Fruit fly (Drosophila melanogaster) whole organism, embryonic: Measurements from ENCODE around the gene r-cup.

Experiments
- Ada2b ChIP-seq: fragments of 200-800 bp; sonication (Bioruptor generic); IDR thresholded peaks from 2 replicates; pipeline ENCODE4 v1.3.6; 2022; ENCODE audit warnings: missing biosample characterization, missing genetic modification characterization
- Asciz ChIP-seq: fragments of 200-800 bp; sonication (Bioruptor generic); optimal IDR thresholded peaks from 2 replicates; lab custom pipeline; 2017; ENCODE audit warnings: missing biosample characterization, mild to moderate bottlenecking, missing genetic modification characterization, missing genetic modification reagents
- CG11504 ChIP-seq: fragments of 200-800 bp; sonication (Bioruptor generic); optimal IDR thresholded peaks from 3 replicates; lab custom pipeline; 2019; ENCODE audit warnings: missing biosample characterization, mild to moderate bottlenecking, missing genetic modification characterization, moderate library complexity
- CG12219 ChIP-seq: fragments of 200-800 bp; sonication (Bioruptor generic); optimal IDR thresholded peaks from 3 replicates; lab custom pipeline; 2018; ENCODE audit warnings: missing biosample characterization, mild to moderate bottlenecking, missing genetic modification characterization
- CG13296 ChIP-seq: fragments of 200-800 bp; sonication (Bioruptor generic); optimal IDR thresholded peaks from 3 replicates; lab custom pipeline; 2018; ENCODE audit warnings: missing biosample characterization, mild to moderate bottlenecking, missing genetic modification characterization
- CG14014 ChIP-seq: fragments of 200-800 bp; sonication (Bioruptor generic); IDR thresholded peaks from 2 replicates; pipeline ENCODE4 v1.3.6; 2022; ENCODE audit warnings: missing biosample characterization, missing genetic modification characterization
- CG15514 ChIP-seq: fragments of 200-800 bp; sonication (Bioruptor generic); optimal IDR thresholded peaks from 3 replicates; lab custom pipeline; 2017; ENCODE audit warnings: missing biosample characterization, missing genetic modification characterization, mild to moderate bottlenecking, moderate library complexity, missing genetic modification reagents
- CG15696 ChIP-seq: fragments of 200-800 bp; sonication (Bioruptor generic); optimal IDR thresholded peaks from 2 replicates; lab custom pipeline; 2019; ENCODE audit warnings: missing biosample characterization, mild to moderate bottlenecking, missing genetic modification characterization, moderate library complexity
- CG2202 ChIP-seq: fragments of 200-800 bp; sonication (Bioruptor generic); optimal IDR thresholded peaks from 2 replicates; lab custom pipeline; 2018; ENCODE audit warnings: missing biosample characterization, mild to moderate bottlenecking, missing genetic modification characterization
- CG34224 ChIP-seq: fragments of 200-800 bp; sonication (Bioruptor generic); IDR thresholded peaks from 3 replicates; pipeline ENCODE4 v1.3.6; 2022; ENCODE audit warnings: missing biosample characterization, missing genetic modification characterization; ENCODE audit not compliant: partially characterized antibody
- CG6654 ChIP-seq: fragments of 200-800 bp; sonication (Bioruptor generic); optimal IDR thresholded peaks from 2 replicates; lab custom pipeline; 2017; ENCODE audit warnings: missing biosample characterization, mild to moderate bottlenecking, missing genetic modification characterization
- CG7839 ChIP-seq: fragments of 200-800 bp; sonication (Bioruptor generic); optimal IDR thresholded peaks from 3 replicates; lab custom pipeline; 2018; ENCODE audit warnings: missing biosample characterization, mild to moderate bottlenecking, missing genetic modification characterization, moderate library complexity
- CG8359 ChIP-seq: fragments of 200-800 bp; sonication (Bioruptor generic); optimal IDR thresholded peaks from 2 replicates; lab custom pipeline; 2017; ENCODE audit warnings: missing biosample characterization, mild to moderate bottlenecking, missing genetic modification characterization, borderline replicate concordance
- CG9876 ChIP-seq: fragments of 200-800 bp; sonication (Bioruptor generic); optimal IDR thresholded peaks from 2 replicates; lab custom pipeline; 2016; ENCODE audit warnings: missing biosample characterization, missing genetic modification characterization
- Dip3 ChIP-seq: fragments of 200-800 bp; sonication (Bioruptor generic); optimal IDR thresholded peaks from 3 replicates; lab custom pipeline; 2016; ENCODE audit warnings: missing biosample characterization, missing genetic modification characterization
- Drgx ChIP-seq: fragments of 200-800 bp; sonication (Bioruptor generic); IDR thresholded peaks from 2 replicates; pipeline ENCODE4 v1.3.6; 2022; ENCODE audit warnings: missing biosample characterization, missing genetic modification characterization
- Hr39 ChIP-seq: fragments of >200 bp; optimal IDR thresholded peaks from 2 replicates; lab custom pipeline; 2017
- Pdp1 ChIP-seq, 2 experiments: fragments of 200-800 bp; sonication (Bioruptor generic); optimal IDR thresholded peaks; 3 replicates each; lab custom pipeline; 2016; ENCODE audit warnings: missing biosample characterization in 2 of 2, missing genetic modification characterization in 2 of 2, mild to moderate bottlenecking in 1 of 2, moderate library complexity in 1 of 2
- Ptx1 ChIP-seq: fragments of 200-800 bp; sonication (Bioruptor generic); IDR thresholded peaks from 2 replicates; pipeline ENCODE4 v1.3.6; 2022; ENCODE audit warnings: missing biosample characterization, missing genetic modification characterization
- Scr ChIP-seq: fragments of 200-800 bp; sonication (Bioruptor generic); IDR thresholded peaks from 2 replicates; pipeline ENCODE4 v1.3.6; 2022; ENCODE audit warnings: missing biosample characterization, missing genetic modification characterization; ENCODE audit not compliant: partially characterized antibody
- Trl ChIP-seq, 3 experiments: fragments of >200 bp in 2 of 3; fragments of 200-800 bp in 1 of 3; sonication (Bioruptor generic) in 1 of 3; optimal IDR thresholded peaks; 2 replicates in 1 of 3; 3 replicates in 2 of 3; lab custom pipeline; 2016 to 2017; ENCODE audit warnings: missing biosample characterization in 1 of 3, missing genetic modification characterization in 1 of 3
- ash1 ChIP-seq: fragments of 200-800 bp; sonication (Bioruptor generic); optimal IDR thresholded peaks from 2 replicates; lab custom pipeline; 2018; ENCODE audit warnings: missing biosample characterization, mild to moderate bottlenecking, missing genetic modification characterization
- bcd ChIP-seq: fragments of 200-800 bp; sonication (Bioruptor generic); optimal IDR thresholded peaks from 2 replicates; lab custom pipeline; 2017; ENCODE audit warnings: missing biosample characterization, mild to moderate bottlenecking, missing genetic modification characterization
- bsh ChIP-seq, 2 experiments: fragments of 200-800 bp; sonication (Bioruptor generic); optimal IDR thresholded peaks; 2 replicates each; lab custom pipeline; 2017 to 2018; ENCODE audit warnings: mild to moderate bottlenecking in 2 of 2, missing biosample characterization in 2 of 2, missing genetic modification characterization in 2 of 2, moderate library complexity in 1 of 2
- dm ChIP-seq: fragments of 200-800 bp; sonication (Bioruptor generic); optimal IDR thresholded peaks from 3 replicates; lab custom pipeline; 2016; ENCODE audit warnings: missing biosample characterization, missing genetic modification characterization
- dpn ChIP-seq, 2 experiments: fragments of 200-800 bp; sonication (Bioruptor generic); optimal IDR thresholded peaks; 3 replicates each; lab custom pipeline; 2016; ENCODE audit warnings: missing biosample characterization in 2 of 2, missing genetic modification characterization in 2 of 2
- dysf ChIP-seq: fragments of 200-800 bp; sonication (Bioruptor generic); IDR thresholded peaks from 3 replicates; pipeline ENCODE4 v1.3.6; 2022; ENCODE audit warnings: missing biosample characterization, missing genetic modification characterization
- emc ChIP-seq: fragments of 200-800 bp; sonication (Bioruptor generic); optimal IDR thresholded peaks from 2 replicates; lab custom pipeline; 2016; ENCODE audit warnings: missing biosample characterization, missing genetic modification characterization
- exex ChIP-seq: fragments of 200-800 bp; sonication (Bioruptor generic); optimal IDR thresholded peaks from 4 replicates; lab custom pipeline; 2018; ENCODE audit warnings: missing biosample characterization, mild to moderate bottlenecking, missing genetic modification characterization, moderate library complexity
- fd96Cb ChIP-seq: fragments of 200-800 bp; sonication (Bioruptor generic); optimal IDR thresholded peaks from 2 replicates; lab custom pipeline; 2018; ENCODE audit warnings: missing biosample characterization, mild to moderate bottlenecking, missing genetic modification characterization, moderate library complexity
- insv ChIP-seq, 2 experiments: fragments of 200-800 bp; sonication (Bioruptor generic); optimal IDR thresholded peaks; 3 replicates each; lab custom pipeline; 2016 to 2018; ENCODE audit warnings: missing biosample characterization in 2 of 2, missing genetic modification characterization in 2 of 2
- inv ChIP-seq: fragments of 200-800 bp; sonication (Bioruptor generic); IDR thresholded peaks from 2 replicates; pipeline ENCODE4 v1.3.6; 2022; ENCODE audit warnings: missing biosample characterization, missing genetic modification characterization; ENCODE audit not compliant: partially characterized antibody
- ken ChIP-seq: fragments of 200-800 bp; sonication (Bioruptor generic); IDR thresholded peaks from 3 replicates; pipeline ENCODE4 v1.3.6; 2022; ENCODE audit warnings: missing biosample characterization, missing genetic modification characterization
- lbe ChIP-seq: fragments of 200-800 bp; sonication (Bioruptor generic); optimal IDR thresholded peaks from 2 replicates; lab custom pipeline; 2016; ENCODE audit warnings: missing biosample characterization, mild to moderate bottlenecking, missing genetic modification characterization
- pan ChIP-seq, 4 experiments: fragments of >200 bp in 3 of 4; fragments of 200-800 bp in 1 of 4; sonication (Bioruptor generic) in 1 of 4; optimal IDR thresholded peaks in 3 of 4; IDR thresholded peaks in 1 of 4; 2 replicates each; pipeline versions ENCODE4 v1.3.6 to Lab custom; 2017 to 2022; ENCODE audit warnings: missing biosample characterization in 2 of 4, missing genetic modification characterization in 2 of 4, mixed read lengths in 1 of 4
- prd ChIP-seq, 3 experiments: fragments of >200 bp in 2 of 3; fragments of 200-800 bp in 1 of 3; sonication (Bioruptor generic) in 1 of 3; optimal IDR thresholded peaks in 2 of 3; IDR thresholded peaks in 1 of 3; 2 replicates in 2 of 3; 3 replicates in 1 of 3; pipeline versions ENCODE4 v1.3.6 to Lab custom; 2017 to 2022; ENCODE audit warnings: missing biosample characterization in 1 of 3, missing genetic modification characterization in 1 of 3
- slbo ChIP-seq: fragments of 200-800 bp; sonication (Bioruptor generic); IDR thresholded peaks from 2 replicates; pipeline ENCODE4 v1.3.6; 2022; ENCODE audit warnings: missing biosample characterization, missing genetic modification characterization
- sqz ChIP-seq: fragments of 200-800 bp; sonication (Bioruptor generic); optimal IDR thresholded peaks from 3 replicates; lab custom pipeline; 2018; ENCODE audit warnings: missing biosample characterization, mild to moderate bottlenecking, missing genetic modification characterization
- sr ChIP-seq: fragments of 200-800 bp; sonication (Bioruptor generic); IDR thresholded peaks from 3 replicates; pipeline ENCODE4 v1.3.6; 2022; ENCODE audit warnings: missing biosample characterization, missing genetic modification characterization
- stwl ChIP-seq: fragments of 200-800 bp; sonication (Bioruptor generic); optimal IDR thresholded peaks from 3 replicates; lab custom pipeline; 2018; ENCODE audit warnings: missing biosample characterization, mild to moderate bottlenecking, missing genetic modification characterization, moderate library complexity
- tgo ChIP-seq: fragments of 200-800 bp; sonication (Bioruptor generic); IDR thresholded peaks from 3 replicates; pipeline ENCODE4 v1.3.6; 2022; ENCODE audit warnings: missing biosample characterization, missing genetic modification characterization
- unc-4 ChIP-seq: fragments of 200-800 bp; sonication (Bioruptor generic); IDR thresholded peaks from 2 replicates; pipeline ENCODE4 v1.3.6; 2022; ENCODE audit warnings: missing biosample characterization, missing genetic modification characterization; ENCODE audit not compliant: partially characterized antibody
- vnd ChIP-seq: fragments of 200-800 bp; sonication (Bioruptor generic); IDR thresholded peaks from 3 replicates; pipeline ENCODE4 v1.3.6; 2022; ENCODE audit warnings: missing biosample characterization, missing genetic modification characterization; ENCODE audit not compliant: partially characterized antibody
- vvl ChIP-seq: fragments of 200-800 bp; sonication (Bioruptor generic); IDR thresholded peaks from 2 replicates; pipeline ENCODE4 v1.3.6; 2022; ENCODE audit warnings: missing biosample characterization, missing genetic modification characterization

Gene r-cup

DNA sequence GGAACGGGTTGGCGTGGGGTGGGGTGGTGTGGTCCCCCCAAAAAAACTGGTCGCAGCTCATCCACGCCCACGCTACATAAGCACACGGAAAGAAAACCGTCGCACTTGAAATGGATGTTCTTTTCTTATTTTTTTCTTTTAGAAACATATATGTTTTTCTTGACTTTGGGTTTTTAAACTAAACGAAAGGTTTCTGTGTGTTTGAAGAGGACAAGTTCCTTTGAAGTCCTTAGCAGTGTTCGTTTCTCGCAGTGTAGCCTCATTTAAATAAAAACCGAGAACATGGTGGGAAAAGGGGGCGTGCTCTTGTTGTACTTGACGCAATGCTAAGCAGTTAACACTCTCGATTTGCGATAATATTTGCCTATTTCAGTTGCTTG lies 48.6 kb upstream of the r-cup start (continued):
- TF ChIP-seq ash1 (no peak), Drgx (GFP tag; lab: Robert Waterston, UW) (peak; percentile 85), vnd (GFP tag; lab: Robert Waterston, UW) (no peak), slbo (GFP tag; lab: Robert Waterston, UW) (peak; percentile 21), CG6654 (no peak), tgo (no peak), sr (GFP tag; lab: Robert Waterston, UW) (no peak), CG7839 (tag; lab: Kevin White, UChicago) (peak; percentile 27), Asciz (GFP tag; lab: Kevin White, UChicago) (no peak), CG9876 (no peak), CG12219 (GFP tag; lab: Kevin White, UChicago) (no peak)

DNA sequence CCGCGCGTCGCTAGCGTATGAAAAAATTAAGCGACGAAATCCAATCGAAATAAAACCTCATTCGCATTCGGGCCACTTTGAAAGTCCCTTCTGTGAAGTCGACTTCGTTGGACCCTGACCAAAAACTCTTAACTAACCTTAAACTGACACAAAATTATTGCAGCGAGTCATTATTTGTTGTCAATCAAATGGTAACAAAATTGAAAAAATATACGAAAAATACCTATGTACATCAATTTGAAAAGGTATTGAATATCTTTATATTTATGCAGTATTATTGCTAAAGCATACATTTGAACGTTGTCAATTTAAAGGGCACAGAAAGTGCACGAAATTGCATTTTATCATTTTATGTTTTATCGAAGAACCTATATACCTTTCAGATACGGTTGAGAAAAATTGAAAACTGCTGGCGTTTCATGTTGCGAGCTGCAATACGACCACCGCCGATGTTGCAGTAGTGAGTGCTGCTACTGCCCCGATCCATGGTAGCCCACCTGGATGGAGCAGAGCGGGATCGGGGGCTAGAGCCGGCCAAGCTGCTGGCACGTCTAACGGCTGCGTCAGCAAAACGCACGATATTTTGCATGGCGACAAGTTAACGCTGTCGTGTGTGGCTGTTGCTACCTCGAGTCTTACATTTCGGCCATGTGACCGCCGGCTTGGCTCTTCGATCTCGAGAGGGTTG lies 48.1 kb upstream of the r-cup start:
- TF ChIP-seq bsh (GFP tag; optimal IDR thresholded peaks at IDR 0.05; lab: Kevin White, UChicago): peak in 1 of 2 experiments; percentile 2
- no peak for TF ChIP-seq ken (GFP tag; lab: Robert Waterston, UW)
- TF ChIP-seq Drgx (GFP tag; lab: Robert Waterston, UW): peak; percentile 12; the same call in 1 of the 2 replicates

DNA sequence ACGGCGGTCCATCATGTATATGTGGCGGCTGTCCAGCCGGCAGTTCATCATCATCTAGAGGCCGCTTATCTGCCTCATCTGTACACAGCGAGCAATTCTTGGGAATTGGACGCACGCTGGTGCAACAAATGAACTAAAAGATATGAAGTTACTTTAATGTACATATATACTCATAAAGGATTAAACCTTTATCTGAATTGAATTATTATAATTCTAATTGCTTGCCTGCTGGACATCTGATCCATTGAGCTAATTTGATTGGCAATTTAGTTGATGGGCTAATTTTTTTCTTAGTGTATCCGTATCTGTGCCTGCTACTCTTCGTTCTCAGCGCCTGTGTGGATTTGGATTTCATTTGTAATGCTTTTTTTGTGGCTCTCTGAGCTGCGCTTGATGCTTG lies 47.3 kb upstream of the r-cup start:
- no peak for TF ChIP-seq emc (GFP tag; lab: Kevin White, UChicago)
- no peak for TF ChIP-seq CG34224 (GFP tag; lab: Robert Waterston, UW)
- TF ChIP-seq Dip3 (GFP tag; lab: Kevin White, UChicago): no peak
- no peak for TF ChIP-seq bcd (GFP tag; lab: Kevin White, UChicago)
- TF ChIP-seq dm (GFP tag; lab: Kevin White, UChicago): no peak
- no peak for TF ChIP-seq CG2202 (tag; lab: Kevin White, UChicago)
- no peak for TF ChIP-seq Hr39 (lab: Kevin White, UChicago)
- no peak for TF ChIP-seq CG9876
- no peak for TF ChIP-seq sqz
- TF ChIP-seq Trl (optimal IDR thresholded peaks at IDR 0.05; lab: Kevin White, UChicago): no peak
- no peak for TF ChIP-seq Trl (GFP tag; optimal IDR thresholded peaks at IDR 0.05; lab: Kevin White, UChicago)
- peak; percentile 88 for TF ChIP-seq Drgx (GFP tag; lab: Robert Waterston, UW)
- no peak for TF ChIP-seq CG13296 (GFP tag; lab: Kevin White, UChicago)
- no peak for TF ChIP-seq Pdp1 (GFP tag; optimal IDR thresholded peaks at IDR 0.05; lab: Kevin White, UChicago)
- no peak for TF ChIP-seq prd (optimal IDR thresholded peaks at IDR 0.05; lab: Kevin White, UChicago)
- TF ChIP-seq prd (GFP tag; IDR thresholded peaks at IDR 0.05; lab: Robert Waterston, UW): peak; percentile 48; the same call in 2 of the 3 replicates
- TF ChIP-seq CG11504 (tag; lab: Kevin White, UChicago): peak; percentile 37
- peak; percentile 8; the same call in 1 of the 2 replicates for TF ChIP-seq Ada2b (GFP tag; lab: Robert Waterston, UW)
- no peak for TF ChIP-seq vvl (GFP tag; lab: Robert Waterston, UW)
- TF ChIP-seq lbe (GFP tag; lab: Kevin White, UChicago): peak; percentile 72
- no peak for TF ChIP-seq CG14014 (GFP tag; lab: Robert Waterston, UW)
- no peak for TF ChIP-seq stwl (tag; lab: Kevin White, UChicago)
- TF ChIP-seq CG15514 (GFP tag; lab: Kevin White, UChicago): no peak
- TF ChIP-seq dysf: peak; percentile 14; the same call in 1 of the 3 replicates
- no peak for TF ChIP-seq insv (GFP tag; optimal IDR thresholded peaks at IDR 0.05; lab: Kevin White, UChicago)
- no peak for TF ChIP-seq pan (optimal IDR thresholded peaks at IDR 0.05; lab: Kevin White, UChicago)
- no peak for TF ChIP-seq pan (GFP tag; optimal IDR thresholded peaks at IDR 0.05 in 1 of 2, IDR thresholded peaks at IDR 0.05 in 1 of 2)
- no peak for TF ChIP-seq Ptx1
- no peak for TF ChIP-seq inv (GFP tag; lab: Robert Waterston, UW)
- TF ChIP-seq bsh (GFP tag; optimal IDR thresholded peaks at IDR 0.05; lab: Kevin White, UChicago): peak; percentile 3 to 86
- TF ChIP-seq unc-4 (GFP tag; lab: Robert Waterston, UW): no peak
- peak; percentile 16 for TF ChIP-seq CG15696
- TF ChIP-seq fd96Cb: peak; percentile 13
- no peak for TF ChIP-seq Scr
- no peak for TF ChIP-seq exex
- peak in 1 of 2 experiments; percentile 23 for TF ChIP-seq dpn (GFP tag; optimal IDR thresholded peaks at IDR 0.05; lab: Kevin White, UChicago)
- no peak for TF ChIP-seq CG8359 (GFP tag; lab: Kevin White, UChicago)
